Worm (Caenorhabditis elegans): Measurements from ENCODE around the gene W04E12.9.

ce11 chrV:19715419-19715818 is 40.9 kb upstream of the W04E12.9 start, which contains the start of gene Y43F8C.16:
- TF ChIP-seq pha-4 (tag; optimal IDR thresholded peaks at IDR 0.05) (no peak), tlf-1 (GFP tag; optimal IDR thresholded peaks at IDR 0.05) (no peak), snpc-4 (GFP tag; optimal IDR thresholded peaks at IDR 0.05) (no peak), snpc-4 (tag; optimal IDR thresholded peaks at IDR 0.05) (no peak), atf-7 (tag; optimal IDR thresholded peaks at IDR 0.05) (no peak), nhr-27 (tag; optimal IDR thresholded peaks at IDR 0.05) (no peak), him-1 (tag; optimal IDR thresholded peaks at IDR 0.05) (no peak), madf-6 (GFP tag; IDR thresholded peaks at IDR 0.05) (no peak)

All from whole organism, young adult.